Worm (Caenorhabditis elegans) whole organism, L3 larva: Measurements from ENCODE around the gene B0218.7.

Experiments
- elt-3 ChIP-seq, 3 experiments: fragments of 150-350 bp in 1 of 3; sonication (generic microtip) in 2 of 3; optimal IDR thresholded peaks; 2 replicates in 2 of 3; 4 replicates in 1 of 3; lab custom pipeline; 2014 to 2017; ENCODE audit warnings: missing biosample characterization in 3 of 3, missing genetic modification characterization in 3 of 3
- eor-1 ChIP-seq, 2 experiments: fragments of 150-350 bp; optimal IDR thresholded peaks; 2 replicates each; lab custom pipeline; 2014 to 2018; ENCODE audit warnings: missing biosample characterization in 2 of 2, missing genetic modification characterization in 2 of 2
- mdl-1 ChIP-seq: fragments of 150-350 bp; optimal IDR thresholded peaks from 2 replicates; lab custom pipeline; 2014; ENCODE audit warnings: missing biosample characterization, missing genetic modification characterization
- snpc-4 ChIP-seq: fragments of 150-350 bp; optimal IDR thresholded peaks from 2 replicates; lab custom pipeline; 2014; ENCODE audit warnings: missing biosample characterization, missing genetic modification characterization

- TF ChIP-seq elt-3 (tag; optimal IDR thresholded peaks at IDR 0.05; lab: Kevin White, UChicago) (no peak), snpc-4 (tag; lab: Kevin White, UChicago) (no peak), mdl-1 (tag; lab: Kevin White, UChicago) (peak; percentile 79), eor-1 (tag; optimal IDR thresholded peaks at IDR 0.05; lab: Kevin White, UChicago) (no peak)
Observed at ce11 chrIV:8146283-8146682, 19.6 kb downstream of the B0218.7 start.
